Worm (Caenorhabditis elegans) whole organism, late embryonic: ENCODE measurements around the gene Y39G8B.13.

ENCODE experiments used
- C08G9.2 ChIP-seq: sonication (generic microtip); optimal IDR thresholded peaks from 2 replicates; lab custom pipeline; 2016; ENCODE audit warnings: mild to moderate bottlenecking, missing genetic modification characterization, moderate library complexity, missing compliant biosample characterization
- C38D4.7 ChIP-seq: fragments of 200-800 bp; sonication (Bioruptor generic); optimal IDR thresholded peaks from 2 replicates; lab custom pipeline; 2018; ENCODE audit warnings: mild to moderate bottlenecking, missing genetic modification characterization, moderate library complexity, missing compliant biosample characterization
- K02D7.2 ChIP-seq: sonication (generic microtip); optimal IDR thresholded peaks from 2 replicates; lab custom pipeline; 2017; ENCODE audit warnings: mild to moderate bottlenecking, missing genetic modification characterization, missing compliant biosample characterization
- K09A11.1 ChIP-seq: sonication (generic microtip); optimal IDR thresholded peaks from 2 replicates; lab custom pipeline; 2017; ENCODE audit warnings: antibody characterized with exemption, mild to moderate bottlenecking, missing genetic modification characterization, missing compliant biosample characterization; ENCODE audit not compliant: insufficient read depth
- ama-1 ChIP-seq: fragments of 150-350 bp; optimal IDR thresholded peaks from 2 replicates; lab custom pipeline; 2014
- ceh-14 ChIP-seq: sonication (generic microtip); optimal IDR thresholded peaks from 2 replicates; lab custom pipeline; 2016; ENCODE audit warnings: missing genotype, missing genetic modification characterization, missing compliant biosample characterization
- ceh-18 ChIP-seq: sonication (generic microtip); optimal IDR thresholded peaks from 2 replicates; lab custom pipeline; 2016; ENCODE audit warnings: missing genetic modification characterization, missing compliant biosample characterization
- ceh-19 ChIP-seq: fragments of 200-800 bp; sonication (Bioruptor generic); optimal IDR thresholded peaks from 2 replicates; lab custom pipeline; 2018; ENCODE audit warnings: mild to moderate bottlenecking, missing genetic modification characterization, missing compliant biosample characterization
- ceh-24 ChIP-seq: sonication (generic microtip); optimal IDR thresholded peaks from 2 replicates; lab custom pipeline; 2016; ENCODE audit warnings: mild to moderate bottlenecking, missing genetic modification characterization, missing compliant biosample characterization
- ceh-31 ChIP-seq: sonication (generic microtip); optimal IDR thresholded peaks from 2 replicates; lab custom pipeline; 2016; ENCODE audit warnings: missing genetic modification characterization, missing compliant biosample characterization
- che-1 ChIP-seq: sonication (generic microtip); optimal IDR thresholded peaks from 2 replicates; lab custom pipeline; 2016; ENCODE audit warnings: mild to moderate bottlenecking, missing genetic modification characterization, missing compliant biosample characterization
- elt-2 ChIP-seq: sonication (generic microtip); optimal IDR thresholded peaks from 2 replicates; lab custom pipeline; 2016; ENCODE audit warnings: missing genetic modification reagents, missing genetic modification characterization, missing compliant biosample characterization
- ets-4 ChIP-seq: sonication (generic microtip); optimal IDR thresholded peaks from 2 replicates; lab custom pipeline; 2016; ENCODE audit warnings: missing genetic modification characterization, missing compliant biosample characterization
- hlh-13 ChIP-seq: fragments of 200-800 bp; sonication (Bioruptor generic); optimal IDR thresholded peaks from 2 replicates; lab custom pipeline; 2018; ENCODE audit warnings: mild to moderate bottlenecking, missing genetic modification characterization, missing compliant biosample characterization
- hlh-15 ChIP-seq: sonication (generic microtip); optimal IDR thresholded peaks from 2 replicates; lab custom pipeline; 2016; ENCODE audit warnings: missing genetic modification characterization, missing compliant biosample characterization
- hlh-30 ChIP-seq: sonication (generic microtip); optimal IDR thresholded peaks from 2 replicates; lab custom pipeline; 2017; ENCODE audit warnings: antibody characterized with exemption, missing genetic modification characterization, missing compliant biosample characterization; ENCODE audit not compliant: insufficient read depth
- hlh-8 ChIP-seq: sonication (generic microtip); optimal IDR thresholded peaks from 2 replicates; lab custom pipeline; 2016; ENCODE audit warnings: missing genotype, missing genetic modification characterization, missing compliant biosample characterization
- lin-11 ChIP-seq: fragments of 200-800 bp; sonication (Bioruptor generic); optimal IDR thresholded peaks from 2 replicates; lab custom pipeline; 2018; ENCODE audit warnings: mild to moderate bottlenecking, missing genetic modification characterization, missing compliant biosample characterization
- madf-2 ChIP-seq: sonication (generic microtip); optimal IDR thresholded peaks from 2 replicates; lab custom pipeline; 2017; ENCODE audit warnings: missing genetic modification characterization, missing compliant biosample characterization
- nfya-1 ChIP-seq: sonication (generic microtip); optimal IDR thresholded peaks from 2 replicates; lab custom pipeline; 2017; ENCODE audit warnings: missing genetic modification characterization, mild to moderate bottlenecking, missing compliant biosample characterization, antibody characterized with exemption, moderate library complexity
- nhr-11 ChIP-seq: fragments of 150-350 bp; optimal IDR thresholded peaks from 2 replicates; lab custom pipeline; 2014; ENCODE audit warnings: missing biosample characterization, missing genetic modification characterization
- nhr-232 ChIP-seq: sonication (generic microtip); optimal IDR thresholded peaks from 2 replicates; lab custom pipeline; 2016; ENCODE audit warnings: missing genetic modification characterization, missing compliant biosample characterization
- odd-2 ChIP-seq: sonication (generic microtip); optimal IDR thresholded peaks from 2 replicates; lab custom pipeline; 2017; ENCODE audit warnings: antibody characterized with exemption, mild to moderate bottlenecking, missing genetic modification characterization, missing compliant biosample characterization
- pag-3 ChIP-seq: sonication (generic microtip); optimal IDR thresholded peaks from 2 replicates; lab custom pipeline; 2016; ENCODE audit warnings: missing compliant biosample characterization, missing genetic modification characterization, borderline replicate concordance
- pat-9 ChIP-seq: fragments of 200-800 bp; sonication (Bioruptor generic); optimal IDR thresholded peaks from 2 replicates; lab custom pipeline; 2018; ENCODE audit warnings: mild to moderate bottlenecking, missing genetic modification characterization, moderate library complexity, missing compliant biosample characterization
- pax-1 ChIP-seq: fragments of 150-350 bp; optimal IDR thresholded peaks from 2 replicates; lab custom pipeline; 2014; ENCODE audit warnings: missing biosample characterization, missing genetic modification characterization
- pha-4 ChIP-seq: fragments of 150-350 bp; optimal IDR thresholded peaks from 2 replicates; lab custom pipeline; 2018; ENCODE audit warnings: missing biosample characterization, missing genetic modification reagents, missing genetic modification characterization
- pqm-1 ChIP-seq: sonication (generic microtip); optimal IDR thresholded peaks from 2 replicates; lab custom pipeline; 2016; ENCODE audit warnings: missing genetic modification characterization, missing compliant biosample characterization
- pros-1 ChIP-seq: fragments of 150-350 bp; optimal IDR thresholded peaks from 2 replicates; lab custom pipeline; 2014; ENCODE audit warnings: missing biosample characterization, missing genetic modification reagents, missing genetic modification characterization
- sox-2 ChIP-seq: fragments of 200-800 bp; sonication (Bioruptor generic); IDR thresholded peaks from 2 replicates; pipeline ENCODE4 v1.3.6; 2022; ENCODE audit warnings: missing genetic modification reagents, missing genetic modification characterization, missing compliant biosample characterization
- tbx-2 ChIP-seq: sonication (generic microtip); optimal IDR thresholded peaks from 2 replicates; lab custom pipeline; 2016; ENCODE audit warnings: missing genetic modification characterization, missing compliant biosample characterization
- tbx-7 ChIP-seq: sonication (generic microtip); optimal IDR thresholded peaks from 2 replicates; lab custom pipeline; 2016; ENCODE audit warnings: missing genotype, missing genetic modification characterization, missing compliant biosample characterization
- ttx-3 ChIP-seq: sonication (generic microtip); optimal IDR thresholded peaks from 2 replicates; lab custom pipeline; 2016; ENCODE audit warnings: missing genetic modification reagents, missing genetic modification characterization, missing compliant biosample characterization
- unc-3 ChIP-seq, 2 experiments: fragments of 200-800 bp in 1 of 2; sonication (Bioruptor generic) in 1 of 2; sonication (generic microtip) in 1 of 2; conservative IDR thresholded peaks in 1 of 2; optimal IDR thresholded peaks in 1 of 2; 2 replicates each; pipeline versions ENCODE4 v1.3.6 to Lab custom; 2016 to 2022; ENCODE audit warnings: missing compliant biosample characterization in 2 of 2, missing genetic modification characterization in 2 of 2, missing genetic modification reagents in 1 of 2
- unc-42 ChIP-seq: sonication (generic microtip); optimal IDR thresholded peaks from 2 replicates; lab custom pipeline; 2016; ENCODE audit warnings: missing genotype, missing genetic modification characterization, missing compliant biosample characterization
- unc-86 ChIP-seq: sonication (generic microtip); optimal IDR thresholded peaks from 2 replicates; lab custom pipeline; 2016; ENCODE audit warnings: missing genetic modification characterization, missing compliant biosample characterization
- ztf-16 ChIP-seq: sonication (generic microtip); optimal IDR thresholded peaks from 2 replicates; lab custom pipeline; 2017; ENCODE audit warnings: missing genetic modification characterization, missing compliant biosample characterization

Y39G8B.13 gene

DNA sequence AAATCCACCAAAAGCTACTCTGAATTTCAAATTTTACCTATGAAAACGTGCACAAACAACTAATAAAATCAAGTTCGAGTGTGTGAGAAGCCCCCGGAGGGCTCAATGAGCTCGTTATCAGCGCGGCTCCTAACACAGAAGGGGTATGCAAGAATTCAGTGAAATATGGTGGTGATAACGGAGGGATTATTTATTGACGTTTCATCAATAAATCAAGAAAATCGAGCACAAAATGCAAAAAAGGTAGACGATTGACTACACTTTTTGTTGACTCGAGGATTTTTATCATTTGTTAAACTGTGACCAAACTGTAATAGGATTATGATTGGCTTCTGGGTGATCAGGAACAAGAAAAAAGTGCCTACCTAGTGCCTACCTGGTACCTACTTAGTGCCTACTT lies 25.4 kb downstream of the Y39G8B.13 start, which contains the start of gene zip-3:
zip-3 (minus strand) TSS at position 21 of the 400 bp plus-strand sequence.
- no peak for TF ChIP-seq hlh-8
- no peak for TF ChIP-seq sox-2 (GFP tag; lab: Robert Waterston, UW)
- TF ChIP-seq C38D4.7, result no peak
- TF ChIP-seq unc-3 (GFP tag; conservative IDR thresholded peaks at IDR 0.05; lab: Robert Waterston, UW), result no peak
- no peak for TF ChIP-seq unc-3 (tag; optimal IDR thresholded peaks at IDR 0.05; lab: Kevin White, UChicago)
- TF ChIP-seq tbx-7 (tag; lab: Kevin White, UChicago), result no peak
- TF ChIP-seq pha-4, result no peak
- no peak for TF ChIP-seq ceh-31 (tag; lab: Kevin White, UChicago)
- no peak for TF ChIP-seq pag-3 (tag; lab: Kevin White, UChicago)
- no peak for TF ChIP-seq pax-1 (tag; lab: Kevin White, UChicago)
- TF ChIP-seq lin-11 (tag; lab: Kevin White, UChicago), result no peak
- no peak for TF ChIP-seq ceh-14
- TF ChIP-seq madf-2 (tag; lab: Kevin White, UChicago), result no peak

DNA sequence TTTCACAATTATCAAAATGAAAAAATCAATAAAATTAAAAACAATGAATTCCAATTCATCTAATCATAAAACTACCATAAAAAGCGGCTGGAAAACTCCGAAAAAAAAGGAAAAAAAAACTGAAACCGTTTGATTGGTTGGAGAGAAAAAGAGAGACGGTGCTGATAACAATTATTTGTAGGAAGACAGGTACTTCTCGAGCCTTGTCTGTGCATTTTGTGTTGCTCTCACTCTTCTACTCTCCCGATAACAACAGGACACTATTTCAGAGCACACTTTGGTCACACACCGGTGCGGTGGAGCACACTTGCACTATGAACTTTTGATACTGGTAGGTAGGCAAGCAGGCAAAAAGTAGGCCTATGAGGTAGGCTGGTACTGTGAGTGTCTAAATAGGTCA lies 26.3 kb downstream of the Y39G8B.13 start:
- TF ChIP-seq C08G9.2 (no peak), pqm-1 (tag; lab: Kevin White, UChicago) (peak; percentile 23), elt-2 (tag; lab: Kevin White, UChicago) (peak; percentile 79), unc-42 (tag; lab: Kevin White, UChicago) (no peak)

ce11 chrII:13954979-13955378 lies 27.9 kb downstream of the Y39G8B.13 start:
- no peak for TF ChIP-seq ceh-18 (tag; lab: Kevin White, UChicago)
- TF ChIP-seq tbx-2 (tag; lab: Kevin White, UChicago), result no peak
- no peak for TF ChIP-seq ets-4 (tag; lab: Kevin White, UChicago)
- TF ChIP-seq hlh-8, result no peak
- TF ChIP-seq ttx-3, result no peak
- no peak for TF ChIP-seq unc-86 (tag; lab: Kevin White, UChicago)
- no peak for TF ChIP-seq odd-2 (tag; lab: Kevin White, UChicago)
- no peak for TF ChIP-seq hlh-30 (tag; lab: Kevin White, UChicago)
- TF ChIP-seq ceh-31 (tag; lab: Kevin White, UChicago), result no peak
- TF ChIP-seq che-1, result no peak
- TF ChIP-seq K09A11.1 (tag; lab: Kevin White, UChicago), result no peak
- TF ChIP-seq ama-1 (lab: Kevin White, UChicago), result no peak
- TF ChIP-seq nfya-1 (tag; lab: Kevin White, UChicago), result no peak
- TF ChIP-seq nhr-232 (tag; lab: Kevin White, UChicago), result no peak
- no peak for TF ChIP-seq pat-9 (tag; lab: Kevin White, UChicago)
- no peak for TF ChIP-seq hlh-15 (tag; lab: Kevin White, UChicago)

ce11 chrII:13954077-13954476 lies 28.8 kb downstream of the Y39G8B.13 start:
- peak; percentile 59 for TF ChIP-seq elt-2 (tag; lab: Kevin White, UChicago)
- no peak for TF ChIP-seq ceh-18 (tag; lab: Kevin White, UChicago)
- TF ChIP-seq ceh-31 (tag; lab: Kevin White, UChicago), result no peak

- no peak for TF ChIP-seq ceh-19 (GFP tag; lab: Kevin White, UChicago)
- no peak for TF ChIP-seq tbx-2 (tag; lab: Kevin White, UChicago)
- TF ChIP-seq che-1, result no peak
- no peak for TF ChIP-seq lin-11 (tag; lab: Kevin White, UChicago)
- TF ChIP-seq pros-1 (tag; lab: Kevin White, UChicago), result no peak
- no peak for TF ChIP-seq nhr-11 (tag; lab: Kevin White, UChicago)
- TF ChIP-seq ceh-24 (tag; lab: Kevin White, UChicago), result no peak
- TF ChIP-seq hlh-8, result no peak
- TF ChIP-seq K09A11.1 (tag; lab: Kevin White, UChicago), result no peak
- no peak for TF ChIP-seq hlh-13
- no peak for TF ChIP-seq pha-4
- TF ChIP-seq ets-4 (tag; lab: Kevin White, UChicago), result no peak
- TF ChIP-seq nhr-232 (tag; lab: Kevin White, UChicago), result no peak
- no peak for TF ChIP-seq ceh-31 (tag; lab: Kevin White, UChicago)
- no peak for TF ChIP-seq K02D7.2 (tag; lab: Kevin White, UChicago)
- no peak for TF ChIP-seq unc-42 (tag; lab: Kevin White, UChicago)
- TF ChIP-seq ztf-16 (tag; lab: Kevin White, UChicago), result no peak
- TF ChIP-seq unc-86 (tag; lab: Kevin White, UChicago), result no peak
- no peak for TF ChIP-seq pat-9 (tag; lab: Kevin White, UChicago)
Observed at ce11 chrII:13951986-13952385, 30.9 kb downstream of the Y39G8B.13 start.
